Worm (Caenorhabditis elegans) whole organism, young adult: ENCODE data around the gene citk-1.

Experiments used
- B0035.1 ChIP-seq: sonication (generic microtip); optimal IDR thresholded peaks from 2 replicates; lab custom pipeline; 2016; ENCODE audit warnings: missing genetic modification characterization, mild to moderate bottlenecking, missing compliant biosample characterization, missing genotype, missing genetic modification reagents
- D2030.7 ChIP-seq: fragments of 200-800 bp; sonication (Bioruptor generic); IDR thresholded peaks from 2 replicates; pipeline ENCODE4 v1.3.6; 2022; ENCODE audit warnings: missing genetic modification reagents, missing genetic modification characterization, missing compliant biosample characterization
- F33H1.4 ChIP-seq: fragments of 200-800 bp; sonication (Bioruptor generic); IDR thresholded peaks from 2 replicates; pipeline ENCODE4 v1.3.6; 2022; ENCODE audit warnings: missing genetic modification reagents, missing genetic modification characterization, missing compliant biosample characterization
- F52B5.7 ChIP-seq: sonication (generic microtip); optimal IDR thresholded peaks from 2 replicates; lab custom pipeline; 2016; ENCODE audit warnings: mild to moderate bottlenecking, missing genetic modification characterization, missing compliant biosample characterization
- F55B11.4 ChIP-seq: sonication (generic microtip); optimal IDR thresholded peaks from 2 replicates; lab custom pipeline; 2016; ENCODE audit warnings: missing compliant biosample characterization, missing genetic modification characterization, borderline replicate concordance; ENCODE audit not compliant: insufficient read depth
- F57A8.1 ChIP-seq: fragments of 200-800 bp; sonication (Bioruptor generic); optimal IDR thresholded peaks from 2 replicates; lab custom pipeline; 2018; ENCODE audit warnings: mild to moderate bottlenecking, missing genetic modification characterization, moderate library complexity, missing compliant biosample characterization
- akir-1 ChIP-seq: fragments of 200-800 bp; sonication (Bioruptor generic); optimal IDR thresholded peaks from 2 replicates; lab custom pipeline; 2018; ENCODE audit warnings: mild to moderate bottlenecking, missing genetic modification characterization, moderate library complexity, missing compliant biosample characterization
- atf-7 ChIP-seq: sonication (generic microtip); optimal IDR thresholded peaks from 2 replicates; lab custom pipeline; 2017; ENCODE audit warnings: mild to moderate bottlenecking, missing genetic modification characterization, missing compliant biosample characterization
- athp-1 ChIP-seq: sonication (generic microtip); optimal IDR thresholded peaks from 2 replicates; lab custom pipeline; 2017; ENCODE audit warnings: mild to moderate bottlenecking, missing genetic modification characterization, missing compliant biosample characterization
- attf-5 ChIP-seq: fragments of 200-800 bp; sonication (Bioruptor generic); optimal IDR thresholded peaks from 2 replicates; lab custom pipeline; 2018; ENCODE audit warnings: mild to moderate bottlenecking, missing genetic modification characterization, missing compliant biosample characterization
- attf-6 ChIP-seq: fragments of 200-800 bp; sonication (Bioruptor generic); IDR thresholded peaks from 2 replicates; pipeline ENCODE4 v1.3.6; 2022; ENCODE audit warnings: missing genetic modification reagents, missing genetic modification characterization, missing compliant biosample characterization
- bed-1 ChIP-seq: fragments of 200-800 bp; sonication (Bioruptor generic); IDR thresholded peaks from 2 replicates; pipeline ENCODE4 v1.3.6; 2022; ENCODE audit warnings: missing genetic modification reagents, missing genetic modification characterization, missing compliant biosample characterization
- cebp-1 ChIP-seq, 2 experiments: fragments of 200-800 bp in 1 of 2; sonication (Bioruptor generic) in 1 of 2; sonication (generic microtip) in 1 of 2; IDR thresholded peaks in 1 of 2; optimal IDR thresholded peaks in 1 of 2; 2 replicates each; pipeline versions ENCODE4 v1.3.6 to Lab custom; 2017 to 2022; ENCODE audit warnings: missing compliant biosample characterization in 2 of 2, missing genetic modification characterization in 2 of 2, mild to moderate bottlenecking in 1 of 2, missing genetic modification reagents in 1 of 2, moderate library complexity in 1 of 2
- cebp-2 ChIP-seq: fragments of 200-800 bp; sonication (Bioruptor generic); IDR thresholded peaks from 2 replicates; pipeline ENCODE4 v1.3.6; 2022; ENCODE audit warnings: missing genetic modification characterization, missing compliant biosample characterization
- ceh-100 ChIP-seq: fragments of 200-800 bp; sonication (Bioruptor generic); IDR thresholded peaks from 2 replicates; pipeline ENCODE4 v1.3.6; 2022; ENCODE audit warnings: missing genetic modification reagents, missing genetic modification characterization, missing compliant biosample characterization
- chd-7 ChIP-seq: sonication (generic microtip); optimal IDR thresholded peaks from 2 replicates; lab custom pipeline; 2016; ENCODE audit warnings: mild to moderate bottlenecking, missing genetic modification characterization, moderate library complexity, missing compliant biosample characterization
- die-1 ChIP-seq: sonication (generic microtip); optimal IDR thresholded peaks from 2 replicates; lab custom pipeline; 2016; ENCODE audit warnings: missing genotype, mild to moderate bottlenecking, missing genetic modification characterization, missing compliant biosample characterization
- dox-1 ChIP-seq: fragments of 200-800 bp; sonication (Bioruptor generic); IDR thresholded peaks from 2 replicates; pipeline ENCODE4 v1.3.6; 2022; ENCODE audit warnings: missing genetic modification reagents, missing genetic modification characterization, missing compliant biosample characterization
- egrh-3 ChIP-seq: fragments of 200-800 bp; sonication (Bioruptor generic); IDR thresholded peaks from 2 replicates; pipeline ENCODE4 v1.3.6; 2022; ENCODE audit warnings: missing genetic modification reagents, missing genetic modification characterization, missing compliant biosample characterization
- hmg-1.2 ChIP-seq: fragments of 200-800 bp; sonication (Bioruptor generic); IDR thresholded peaks from 2 replicates; pipeline ENCODE4 v1.3.6; 2022; ENCODE audit warnings: missing genetic modification reagents, missing genetic modification characterization, missing compliant biosample characterization
- lag-1 ChIP-seq: fragments of 200-800 bp; sonication (Bioruptor generic); IDR thresholded peaks from 2 replicates; pipeline ENCODE4 v1.3.6; 2022; ENCODE audit warnings: missing genetic modification reagents, missing genetic modification characterization, missing compliant biosample characterization
- lin-26 ChIP-seq: fragments of 200-800 bp; sonication (Bioruptor generic); IDR thresholded peaks from 2 replicates; pipeline ENCODE4 v1.3.6; 2022; ENCODE audit warnings: missing genetic modification reagents, missing genetic modification characterization, missing compliant biosample characterization
- lin-40 ChIP-seq: sonication (generic microtip); optimal IDR thresholded peaks from 2 replicates; lab custom pipeline; 2016; ENCODE audit warnings: missing genetic modification characterization, mild to moderate bottlenecking, missing compliant biosample characterization, missing genotype, missing genetic modification reagents
- lsl-1 ChIP-seq: fragments of 200-800 bp; sonication (Bioruptor generic); optimal IDR thresholded peaks from 2 replicates; lab custom pipeline; 2018; ENCODE audit warnings: mild to moderate bottlenecking, missing genetic modification characterization, moderate library complexity, missing compliant biosample characterization
- madf-3 ChIP-seq: fragments of 200-800 bp; sonication (Bioruptor generic); IDR thresholded peaks from 2 replicates; pipeline ENCODE4 v1.3.6; 2022; ENCODE audit warnings: missing genetic modification reagents, missing genetic modification characterization, missing compliant biosample characterization
- madf-6 ChIP-seq: fragments of 200-800 bp; sonication (Bioruptor generic); IDR thresholded peaks from 2 replicates; pipeline ENCODE4 v1.3.6; 2022; ENCODE audit warnings: missing genetic modification reagents, missing genetic modification characterization, missing compliant biosample characterization
- mcd-1 ChIP-seq: fragments of 200-800 bp; sonication (Bioruptor generic); IDR thresholded peaks from 2 replicates; pipeline ENCODE4 v1.3.6; 2022; ENCODE audit warnings: missing genetic modification reagents, missing genetic modification characterization, missing compliant biosample characterization
- mel-28 ChIP-seq: sonication (generic microtip); optimal IDR thresholded peaks from 2 replicates; lab custom pipeline; 2016; ENCODE audit warnings: borderline replicate concordance, mild to moderate bottlenecking, missing genetic modification characterization, missing compliant biosample characterization
- nfyb-1 ChIP-seq: fragments of 200-800 bp; sonication (Bioruptor generic); IDR thresholded peaks from 2 replicates; pipeline ENCODE4 v1.3.6; 2022; ENCODE audit warnings: missing genetic modification reagents, missing genetic modification characterization, missing compliant biosample characterization
- nhr-179 ChIP-seq: sonication (generic microtip); optimal IDR thresholded peaks from 2 replicates; lab custom pipeline; 2016; ENCODE audit warnings: mild to moderate bottlenecking, missing genetic modification characterization, missing compliant biosample characterization
- nhr-80 ChIP-seq: sonication (generic microtip); optimal IDR thresholded peaks from 2 replicates; lab custom pipeline; 2016; ENCODE audit warnings: missing genetic modification characterization, missing compliant biosample characterization
- pha-4 ChIP-seq: fragments of 150-350 bp; sonication (generic microtip); optimal IDR thresholded peaks from 2 replicates; lab custom pipeline; 2014; ENCODE audit warnings: missing biosample characterization, missing genetic modification reagents, missing genetic modification characterization
- sdz-38 ChIP-seq: sonication (generic microtip); optimal IDR thresholded peaks from 2 replicates; lab custom pipeline; 2016; ENCODE audit warnings: missing genotype, missing genetic modification characterization, missing compliant biosample characterization
- snpc-4 ChIP-seq, 5 experiments: fragments of 150-350 bp in 1 of 5; sonication (generic microtip) in 4 of 5; optimal IDR thresholded peaks; 2 replicates each; lab custom pipeline; 2014 to 2018; ENCODE audit warnings: missing genetic modification characterization in 5 of 5, missing biosample characterization in 3 of 5, antibody characterized with exemption in 2 of 5, mild to moderate bottlenecking in 2 of 5, missing compliant biosample characterization in 2 of 5, missing genotype in 2 of 5, moderate library complexity in 2 of 5, missing genetic modification reagents in 1 of 5
- tbp1 ChIP-seq: fragments of 200-800 bp; sonication (Bioruptor generic); optimal IDR thresholded peaks from 2 replicates; lab custom pipeline; 2018; ENCODE audit warnings: mild to moderate bottlenecking, missing genetic modification characterization, missing compliant biosample characterization
- tlf-1 ChIP-seq: fragments of 200-800 bp; sonication (Bioruptor generic); optimal IDR thresholded peaks from 2 replicates; lab custom pipeline; 2018; ENCODE audit warnings: mild to moderate bottlenecking, missing genetic modification characterization, missing compliant biosample characterization
- zfh-2 ChIP-seq: fragments of 200-800 bp; sonication (Bioruptor generic); conservative IDR thresholded peaks from 2 replicates; pipeline ENCODE4 v1.3.6; 2022; ENCODE audit warnings: missing genetic modification reagents, missing genetic modification characterization, missing compliant biosample characterization
- ztf-26 ChIP-seq: sonication (generic microtip); optimal IDR thresholded peaks from 2 replicates; lab custom pipeline; 2017; ENCODE audit warnings: missing genetic modification characterization, missing compliant biosample characterization

Gene citk-1

DNA sequence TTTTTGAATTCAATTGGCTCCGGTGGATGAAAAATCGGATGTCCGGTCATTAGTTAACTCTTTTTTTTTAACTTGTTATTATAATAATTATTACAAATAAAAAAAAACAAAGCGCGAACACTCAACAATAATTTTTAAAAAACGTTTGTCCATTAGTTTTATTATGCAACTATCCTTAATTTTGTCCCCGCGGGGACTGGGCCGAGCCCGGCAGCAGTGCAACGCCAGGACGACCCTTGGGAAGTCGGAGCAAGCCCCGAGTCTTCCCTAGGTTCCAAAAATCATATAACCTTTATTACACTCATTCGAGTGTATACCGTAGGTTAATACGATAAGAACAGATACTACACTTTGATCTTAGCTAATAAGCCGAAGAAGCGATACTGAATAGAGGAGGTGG lies 40.1 kb downstream of the citk-1 start:
- peak; percentile 63 for TF ChIP-seq attf-6
- TF ChIP-seq lin-26 (GFP tag; lab: Robert Waterston, UW) = peak; percentile 60; the same call in 1 of the 2 replicates

- TF ChIP-seq athp-1 (tag; lab: Kevin White, UChicago) (no peak), pha-4 (tag; lab: Kevin White, UChicago) (no peak), lsl-1 (GFP tag; lab: Kevin White, UChicago) (no peak), sdz-38 (tag; lab: Kevin White, UChicago) (no peak), mel-28 (tag; lab: Kevin White, UChicago) (no peak), atf-7 (tag; lab: Kevin White, UChicago) (no peak), tlf-1 (GFP tag; lab: Kevin White, UChicago) (no peak)
These were observed 40.6 kb downstream of the citk-1 start, which contains the start of gene sre-44 for ce11 chrII:13949290-13949689. TSS of gene sre-44 (plus strand) at chrII:13949590.

ce11 chrII:13951986-13952385 lies 43.3 kb downstream of the citk-1 start:
- TF ChIP-seq zfh-2 (GFP tag; lab: Robert Waterston, UW) (peak; percentile 77), egrh-3 (GFP tag; lab: Robert Waterston, UW) (peak; percentile 66; the same call in 1 of the 2 replicates), F55B11.4 (no peak), B0035.1 (tag; lab: Kevin White, UChicago) (no peak)

- TF ChIP-seq cebp-2 (GFP tag; lab: Robert Waterston, UW) (0 out of 2 replicates have a peak, but pooled peaks have one; percentile 79), tbp1 (GFP tag; lab: Kevin White, UChicago) (peak; percentile 19), ztf-26 (peak; percentile 60), snpc-4 (GFP tag; optimal IDR thresholded peaks at IDR 0.05; lab: Kevin White, UChicago) (no peak), snpc-4 (tag; optimal IDR thresholded peaks at IDR 0.05; lab: Kevin White, UChicago) (peak in 2 of 4 experiments; percentile 48 to 61), nhr-80 (tag; lab: Kevin White, UChicago) (peak; percentile 86), hmg-1.2 (GFP tag; lab: Robert Waterston, UW) (peak; percentile 61), bed-1 (GFP tag; lab: Robert Waterston, UW) (no peak), zfh-2 (GFP tag; lab: Robert Waterston, UW) (peak; percentile 31; the same call in 1 of the 2 replicates), F52B5.7 (tag; lab: Kevin White, UChicago) (no peak), dox-1 (GFP tag; lab: Robert Waterston, UW) (peak; percentile 42), cebp-1 (GFP tag; IDR thresholded peaks at IDR 0.05; lab: Robert Waterston, UW) (no peak), cebp-1 (tag; optimal IDR thresholded peaks at IDR 0.05; lab: Kevin White, UChicago) (peak; percentile 34), lin-40 (peak; percentile 50), lag-1 (GFP tag; lab: Robert Waterston, UW) (no peak)
These were observed 45.4 kb downstream of the citk-1 start for ce11 chrII:13954077-13954476.

DNA sequence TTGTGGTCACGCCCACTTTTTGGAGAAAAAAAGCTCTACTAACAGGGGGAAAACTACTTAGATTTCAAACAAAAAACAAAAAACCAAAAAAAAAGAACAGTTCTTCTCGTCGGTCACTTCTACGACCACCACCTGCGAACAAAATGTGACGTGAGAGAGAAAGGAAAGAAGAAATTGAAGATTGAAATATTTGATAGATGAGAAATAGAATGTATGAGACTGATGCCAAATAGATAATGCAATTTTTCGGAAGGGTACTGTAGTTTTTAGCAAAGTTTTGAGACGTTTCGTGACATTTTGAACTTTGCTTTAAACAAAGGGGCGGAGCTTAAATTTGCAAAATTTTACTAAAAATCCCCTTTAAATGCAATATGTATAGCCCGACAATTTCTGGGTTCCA lies 46.3 kb downstream of the citk-1 start:
- TF ChIP-seq nhr-80 (tag; lab: Kevin White, UChicago) = peak; percentile 22
- no peak for TF ChIP-seq ceh-100 (GFP tag; lab: Robert Waterston, UW)
- TF ChIP-seq, all 124 proteins: peak for 1

- TF ChIP-seq madf-3 (GFP tag; lab: Robert Waterston, UW) = no peak
- no peak for TF ChIP-seq F33H1.4 (GFP tag; lab: Robert Waterston, UW)
- TF ChIP-seq attf-5 = peak; percentile 35
- TF ChIP-seq die-1 (tag; lab: Kevin White, UChicago) = no peak
- no peak for TF ChIP-seq F57A8.1 (GFP tag; lab: Kevin White, UChicago)
- TF ChIP-seq tbp1 (GFP tag; lab: Kevin White, UChicago) = peak; percentile 18
- peak; percentile 92 for TF ChIP-seq nhr-80 (tag; lab: Kevin White, UChicago)
- TF ChIP-seq dox-1 (GFP tag; lab: Robert Waterston, UW) = peak; percentile 62; the same call in 1 of the 2 replicates
- TF ChIP-seq D2030.7 = no peak
- TF ChIP-seq nfyb-1 (GFP tag; lab: Robert Waterston, UW) = peak; percentile 81
- TF ChIP-seq akir-1 (GFP tag; lab: Kevin White, UChicago) = no peak
- no peak for TF ChIP-seq nhr-179 (tag; lab: Kevin White, UChicago)
- TF ChIP-seq mcd-1 (GFP tag; lab: Robert Waterston, UW) = peak; percentile 62
- TF ChIP-seq chd-7 (tag; lab: Kevin White, UChicago) = peak; percentile 3
- no peak for TF ChIP-seq madf-6 (GFP tag; lab: Robert Waterston, UW)
- no peak for TF ChIP-seq ztf-26
These were observed 47.8 kb downstream of the citk-1 start for ce11 chrII:13956529-13956928.
